Fruit fly (Drosophila melanogaster): ENCODE measurements around the gene CG43098.

Gene CG43098

dm6 chr3L:3617252-3617651 is 41.6 kb upstream of the CG43098 start (continued):
- peak in 1 of 2 experiments; percentile 35 for TF ChIP-seq Hr78 (GFP tag; optimal IDR thresholded peaks at IDR 0.05)
- TF ChIP-seq ara (GFP tag; IDR thresholded peaks at IDR 0.05) = peak; percentile 91
- TF ChIP-seq CG6272 (GFP tag; IDR thresholded peaks at IDR 0.05) = peak; percentile 46
- TF ChIP-seq CG33557 (GFP tag; optimal IDR thresholded peaks at IDR 0.05) = peak; percentile 95
- TF ChIP-seq sob (GFP tag; IDR thresholded peaks at IDR 0.05) = peak; percentile 67; the same call in 1 of the 2 replicates
- TF ChIP-seq Side (GFP tag; optimal IDR thresholded peaks at IDR 0.05) = peak; percentile 83
- peak; percentile 61 for TF ChIP-seq CG18764 (GFP tag; optimal IDR thresholded peaks at IDR 0.05)
- TF ChIP-seq Dbx (GFP tag; IDR thresholded peaks at IDR 0.05) = 0 out of 3 replicates have a peak, but pooled peaks have one; percentile 35
- TF ChIP-seq CG7839 (tag; optimal IDR thresholded peaks at IDR 0.05) = peak; percentile 87
- no peak for TF ChIP-seq CG6683 (GFP tag; optimal IDR thresholded peaks at IDR 0.05)
- peak; percentile 83 for TF ChIP-seq Atf3 (GFP tag; optimal IDR thresholded peaks at IDR 0.05)
- peak; percentile 34 for TF ChIP-seq CG12659 (GFP tag; optimal IDR thresholded peaks at IDR 0.05)
- peak; percentile 76 for TF ChIP-seq CG11398 (GFP tag; optimal IDR thresholded peaks at IDR 0.05)
- TF ChIP-seq aop (GFP tag; IDR thresholded peaks at IDR 0.05) = no peak
- peak; percentile 50 for TF ChIP-seq CG11696 (GFP tag; IDR thresholded peaks at IDR 0.05)
- peak; percentile 64 for TF ChIP-seq CG1529 (GFP tag; optimal IDR thresholded peaks at IDR 0.05)
- peak; percentile 29 for TF ChIP-seq sqz (GFP tag; optimal IDR thresholded peaks at IDR 0.05)
- TF ChIP-seq Xrp1 (GFP tag; IDR thresholded peaks at IDR 0.05) = peak; percentile 95
- peak; percentile 45 for TF ChIP-seq CG30020 (tag; optimal IDR thresholded peaks at IDR 0.05)
- peak; percentile 93 for TF ChIP-seq vvl (GFP tag; IDR thresholded peaks at IDR 0.05)
- TF ChIP-seq tap (tag; optimal IDR thresholded peaks at IDR 0.05) = peak; percentile 58
- TF ChIP-seq CG4424 (GFP tag; optimal IDR thresholded peaks at IDR 0.05) = peak; percentile 88
- TF ChIP-seq CG9215 (GFP tag; IDR thresholded peaks at IDR 0.05) = no peak; the same call in 1 of the 2 replicates
- no peak for TF ChIP-seq bowl (GFP tag; IDR thresholded peaks at IDR 0.05)
- TF ChIP-seq GATAe (GFP tag; conservative IDR thresholded peaks at IDR 0.05) = no peak
- TF ChIP-seq nerfin-2 (GFP tag; IDR thresholded peaks at IDR 0.05; ENCODE audit: partially characterized antibody) = no peak
- peak; percentile 74 for TF ChIP-seq H2.0 (GFP tag; IDR thresholded peaks at IDR 0.05)
- TF ChIP-seq CG14860 (GFP tag; IDR thresholded peaks at IDR 0.05; ENCODE audit: partially characterized antibody) = no peak
- TF ChIP-seq Xbp1 (GFP tag; optimal IDR thresholded peaks at IDR 0.05) = peak; percentile 80
- peak; percentile 49 for TF ChIP-seq lab (GFP tag; optimal IDR thresholded peaks at IDR 0.05)
- peak; percentile 89 to 95 for TF ChIP-seq chif (GFP tag; optimal IDR thresholded peaks at IDR 0.05)
- peak; percentile 77 for TF ChIP-seq pum (GFP tag; optimal IDR thresholded peaks at IDR 0.05)
- TF ChIP-seq gcm (GFP tag; optimal IDR thresholded peaks at IDR 0.05) = peak; percentile 87
- TF ChIP-seq jing (GFP tag; optimal IDR thresholded peaks at IDR 0.05) = peak; percentile 69
- TF ChIP-seq ro (GFP tag; IDR thresholded peaks at IDR 0.05) = peak; percentile 45; the same call in 1 of the 2 replicates
- peak; percentile 91 for TF ChIP-seq otp (GFP tag; IDR thresholded peaks at IDR 0.05)
- no peak for TF ChIP-seq sug (tag; optimal IDR thresholded peaks at IDR 0.05)
- peak; percentile 84 for TF ChIP-seq CG1602 (GFP tag; optimal IDR thresholded peaks at IDR 0.05)
- TF ChIP-seq Vsx1 (GFP tag; optimal IDR thresholded peaks at IDR 0.05) = no peak
- TF ChIP-seq CG6765 (GFP tag; optimal IDR thresholded peaks at IDR 0.05) = no peak
- peak; percentile 86 for TF ChIP-seq Elba2 (GFP tag; optimal IDR thresholded peaks at IDR 0.05)
- TF ChIP-seq ci (GFP tag; IDR thresholded peaks at IDR 0.05) = peak; percentile 87
- TF ChIP-seq BEAF-32 (GFP tag; optimal IDR thresholded peaks at IDR 0.05) = no peak
- peak; percentile 82; the same call in 2 of the 3 replicates for TF ChIP-seq CG3726 (GFP tag; IDR thresholded peaks at IDR 0.05)
- TF ChIP-seq ken (GFP tag; IDR thresholded peaks at IDR 0.05) = peak; percentile 76
- peak; percentile 80 for TF ChIP-seq phol (tag; optimal IDR thresholded peaks at IDR 0.05)
- peak; percentile 42 for TF ChIP-seq MTF-1 (GFP tag; optimal IDR thresholded peaks at IDR 0.05; ENCODE audit: borderline replicate concordance)
- peak; percentile 72 for TF ChIP-seq CG12155 (GFP tag; optimal IDR thresholded peaks at IDR 0.05)
- TF ChIP-seq D (optimal IDR thresholded peaks at IDR 0.05) = no peak
- TF ChIP-seq D (GFP tag; optimal IDR thresholded peaks at IDR 0.05) = peak; percentile 67

All from whole organism, embryonic.